Fruit fly (Drosophila melanogaster) whole organism, wandering third instar larva: ENCODE results near the gene CG15020.

Source experiments
- Dif ChIP-seq: fragments of 200-275, 200-300 bp; sonication (Bioruptor generic); optimal IDR thresholded peaks from 2 replicates; lab custom pipeline; 2018; ENCODE audit warnings: missing biosample characterization, missing genetic modification characterization; ENCODE audit not compliant: partially characterized antibody
- Myc ChIP-seq: fragments of >200 bp; optimal IDR thresholded peaks from 2 replicates; lab custom pipeline; 2017

dm6 chr3L:4469701-4470100, 48.2 kb downstream of the CG15020 start, which contains the start of gene CG32249:
- TF ChIP-seq Myc (lab: Kevin White, UChicago), result no peak
- TF ChIP-seq Dif (GFP tag; lab: Kevin White, UChicago), result no peak
